Worm (Caenorhabditis elegans): ENCODE data around the gene cebp-1.

Gene cebp-1

ce11 chrX:1477932-1478331 lies 24.3 kb upstream of the cebp-1 start (continued):
- TF ChIP-seq daf-19 (GFP tag; conservative IDR thresholded peaks at IDR 0.05) (no peak), mes-2 (tag; optimal IDR thresholded peaks at IDR 0.05; ENCODE audit: poor library complexity, severe bottlenecking) (no peak), gei-8 (GFP tag; optimal IDR thresholded peaks at IDR 0.05) (peak; percentile 64), dmd-9 (GFP tag; IDR thresholded peaks at IDR 0.05) (no peak), daf-16 (GFP tag; optimal IDR thresholded peaks at IDR 0.05) (peak in 1 of 2 experiments; percentile 25), daf-16 (tag; optimal IDR thresholded peaks at IDR 0.05) (peak; percentile 96), lsy-2 (tag; optimal IDR thresholded peaks at IDR 0.05) (peak in 1 of 2 experiments; percentile 65), hmg-1.1 (GFP tag; IDR thresholded peaks at IDR 0.05) (no peak), hif-1 (tag; optimal IDR thresholded peaks at IDR 0.05) (no peak), ceh-32 (tag; optimal IDR thresholded peaks at IDR 0.05; ENCODE audit: poor library complexity) (no peak), mdt-29 (GFP tag; IDR thresholded peaks at IDR 0.05) (peak; percentile 61; the same call in 1 of the 2 replicates), Y5F2A.4 (GFP tag; optimal IDR thresholded peaks at IDR 0.05) (no peak), nhr-237 (tag; optimal IDR thresholded peaks at IDR 0.05) (no peak)

- peak; percentile 47 for TF ChIP-seq aha-1 (tag)
- 0 out of 2 replicates have a peak, but pooled peaks have one; percentile 15 for TF ChIP-seq set-16 (GFP tag; IDR thresholded peaks at IDR 0.05)
- TF ChIP-seq mxl-3 (GFP tag; optimal IDR thresholded peaks at IDR 0.05): no peak
Observed at ce11 chrX:1476005-1476404, 22.3 kb upstream of the cebp-1 start.

- no peak for TF ChIP-seq madf-9 (GFP tag; conservative IDR thresholded peaks at IDR 0.05)
- no peak for TF ChIP-seq hlh-30 (tag; optimal IDR thresholded peaks at IDR 0.05; ENCODE audit: insufficient read depth)
- TF ChIP-seq arid-1 (GFP tag; conservative IDR thresholded peaks at IDR 0.05): no peak
- TF ChIP-seq hlh-11 (tag; optimal IDR thresholded peaks at IDR 0.05): no peak
- TF ChIP-seq nhr-76 (tag; optimal IDR thresholded peaks at IDR 0.05): no peak
- no peak for TF ChIP-seq madf-5 (GFP tag; IDR thresholded peaks at IDR 0.05)
- no peak for TF ChIP-seq lim-7 (GFP tag; IDR thresholded peaks at IDR 0.05)
- no peak for TF ChIP-seq T26A8.4 (GFP tag; IDR thresholded peaks at IDR 0.05)
- TF ChIP-seq vab-7 (GFP tag; IDR thresholded peaks at IDR 0.05): no peak
- no peak for TF ChIP-seq nhr-42 (GFP tag; IDR thresholded peaks at IDR 0.05)
- TF ChIP-seq sdz-12 (GFP tag; optimal IDR thresholded peaks at IDR 0.05): no peak
- TF ChIP-seq ceh-28 (tag; optimal IDR thresholded peaks at IDR 0.05): no peak
- no peak for TF ChIP-seq zfp-2 (tag; optimal IDR thresholded peaks at IDR 0.05)
- TF ChIP-seq dmd-6 (GFP tag; IDR thresholded peaks at IDR 0.05): no peak
Observed at ce11 chrX:1473794-1474193, 20.1 kb upstream of the cebp-1 start.

ce11 chrX:1472880-1473279 lies 19.2 kb upstream of the cebp-1 start, which contains the start of gene D1005.5:
D1005.5 (minus strand) TSS chrX:1472980.
- no peak for TF ChIP-seq nhr-48 (tag; optimal IDR thresholded peaks at IDR 0.05)
- no peak for TF ChIP-seq nhr-42 (GFP tag; IDR thresholded peaks at IDR 0.05)
- TF ChIP-seq zfp-2 (tag; optimal IDR thresholded peaks at IDR 0.05): no peak

- TF ChIP-seq lin-1 (GFP tag; IDR thresholded peaks at IDR 0.05) (no peak), egl-43 (GFP tag; IDR thresholded peaks at IDR 0.05) (0 out of 2 replicates have a peak, but pooled peaks have one; percentile 38), aly-2 (tag; optimal IDR thresholded peaks at IDR 0.05) (no peak)
Observed at ce11 chrX:1471232-1471631, 17.6 kb upstream of the cebp-1 start.

Data from whole organism, L4 larva.